Worm (Caenorhabditis elegans) whole organism, L4 larva: Measurements from ENCODE around the gene sta-1.
"Not testable (repeated sequence)": the region's sequence is repeated elsewhere in the genome, so short reads cannot be mapped to it uniquely, and the experiment has no call there.

Experiments used
- Y75B8A.6 ChIP-seq: fragments of 200-800 bp; sonication (Bioruptor generic); IDR thresholded peaks from 2 replicates; pipeline ENCODE4 v1.3.6; 2022; ENCODE audit warnings: missing genetic modification reagents, missing genetic modification characterization, missing compliant biosample characterization
- ama-1 ChIP-seq: fragments of 150-350 bp; optimal IDR thresholded peaks from 2 replicates; lab custom pipeline; 2014; ENCODE audit warnings: inconsistent platforms, mixed read lengths
- daf-12 ChIP-seq: fragments of 150-350 bp; optimal IDR thresholded peaks from 2 replicates; lab custom pipeline; 2014; ENCODE audit warnings: missing biosample characterization, missing genetic modification reagents, missing genetic modification characterization
- lin-13 ChIP-seq: fragments of 150-350 bp; optimal IDR thresholded peaks from 2 replicates; lab custom pipeline; 2014; ENCODE audit warnings: missing biosample characterization, missing genetic modification reagents, missing genetic modification characterization
- nhr-76 ChIP-seq: fragments of 150-350 bp; optimal IDR thresholded peaks from 2 replicates; lab custom pipeline; 2014; ENCODE audit warnings: missing biosample characterization, missing genetic modification characterization
- pha-4 ChIP-seq, 2 experiments: fragments of 150-350 bp in 1 of 2; fragments of 200-800 bp in 1 of 2; sonication (Bioruptor generic) in 1 of 2; IDR thresholded peaks in 1 of 2; optimal IDR thresholded peaks in 1 of 2; 2 replicates each; pipeline versions ENCODE4 v1.3.6 to Lab custom; 2014 to 2022; ENCODE audit warnings: missing genetic modification characterization in 2 of 2, missing genetic modification reagents in 2 of 2, missing biosample characterization in 1 of 2, missing compliant biosample characterization in 1 of 2
- saeg-2 ChIP-seq: fragments of 200-800 bp; sonication (Bioruptor generic); IDR thresholded peaks from 2 replicates; pipeline ENCODE4 v1.3.6; 2022; ENCODE audit warnings: missing genetic modification reagents, missing genetic modification characterization, missing compliant biosample characterization

- TF ChIP-seq saeg-2 (GFP tag; lab: Robert Waterston, UW); lin-13 (GFP tag; lab: Kevin White, UChicago); daf-12 (tag; lab: Kevin White, UChicago); Y75B8A.6; pha-4 (GFP tag; IDR thresholded peaks at IDR 0.05; lab: Robert Waterston, UW); pha-4 (tag; optimal IDR thresholded peaks at IDR 0.05; lab: Kevin White, UChicago); ama-1 (lab: Kevin White, UChicago); nhr-76 (tag; lab: Kevin White, UChicago): not testable (repeated sequence)
These were observed 38.2 kb upstream of the sta-1 start, which contains the start of gene fip-7 for ce11 chrIV:16625909-16626308.
